Fruit fly (Drosophila melanogaster) whole organism, embryonic: ENCODE data around the gene CG1998.

Source experiments
- BtbVII ChIP-seq: fragments of 200-800 bp; sonication (Bioruptor generic); optimal IDR thresholded peaks from 3 replicates; lab custom pipeline; 2017; ENCODE audit warnings: missing biosample characterization, mild to moderate bottlenecking, missing genetic modification characterization
- CG1024 ChIP-seq: fragments of 200-800 bp; sonication (Bioruptor generic); IDR thresholded peaks from 2 replicates; pipeline ENCODE4 v1.3.6; 2022; ENCODE audit warnings: missing biosample characterization, missing genetic modification characterization
- CG10267 ChIP-seq: fragments of 200-800 bp; sonication (Bioruptor generic); optimal IDR thresholded peaks from 2 replicates; lab custom pipeline; 2018; ENCODE audit warnings: missing biosample characterization, mild to moderate bottlenecking, missing genetic modification characterization, moderate library complexity
- CG10979 ChIP-seq: fragments of 200-800 bp; sonication (Bioruptor generic); optimal IDR thresholded peaks from 2 replicates; lab custom pipeline; 2018; ENCODE audit warnings: missing biosample characterization, mild to moderate bottlenecking, missing genetic modification characterization, moderate library complexity
- CG12659 ChIP-seq: fragments of 200-800 bp; sonication (Bioruptor generic); optimal IDR thresholded peaks from 3 replicates; lab custom pipeline; 2017; ENCODE audit warnings: mild to moderate bottlenecking, missing biosample characterization, missing genetic modification reagents, missing genetic modification characterization
- CG12769 ChIP-seq: fragments of 200-800 bp; sonication (Bioruptor generic); optimal IDR thresholded peaks from 2 replicates; lab custom pipeline; 2019; ENCODE audit warnings: missing biosample characterization, mild to moderate bottlenecking, missing genetic modification characterization, moderate library complexity
- CG14710 ChIP-seq: fragments of 200-800 bp; sonication (Bioruptor generic); optimal IDR thresholded peaks from 3 replicates; lab custom pipeline; 2019; ENCODE audit warnings: missing biosample characterization, mild to moderate bottlenecking, missing genetic modification characterization, moderate library complexity
- CG16863 ChIP-seq: fragments of 200-800 bp; sonication (Bioruptor generic); optimal IDR thresholded peaks from 3 replicates; lab custom pipeline; 2016; ENCODE audit warnings: missing biosample characterization, missing genetic modification characterization
- CG17359 ChIP-seq: fragments of 200-800 bp; sonication (Bioruptor generic); optimal IDR thresholded peaks from 3 replicates; lab custom pipeline; 2018; ENCODE audit warnings: missing biosample characterization, mild to moderate bottlenecking, missing genetic modification characterization, moderate library complexity
- CG17568 ChIP-seq: fragments of 200-800 bp; sonication (Bioruptor generic); optimal IDR thresholded peaks from 2 replicates; lab custom pipeline; 2018; ENCODE audit warnings: missing biosample characterization, mild to moderate bottlenecking, missing genetic modification characterization, moderate library complexity
- CG17829 ChIP-seq: fragments of 200-800 bp; optimal IDR thresholded peaks from 2 replicates; lab custom pipeline; 2019; ENCODE audit warnings: missing biosample characterization, mild to moderate bottlenecking, missing genetic modification characterization, moderate library complexity
- CG30020 ChIP-seq: fragments of 200-800 bp; optimal IDR thresholded peaks from 2 replicates; lab custom pipeline; 2019; ENCODE audit warnings: missing biosample characterization, mild to moderate bottlenecking, missing genetic modification characterization, moderate library complexity
- CG30403 ChIP-seq: fragments of 200-800 bp; sonication (Bioruptor generic); optimal IDR thresholded peaks from 3 replicates; lab custom pipeline; 2016; ENCODE audit warnings: missing biosample characterization, missing genetic modification characterization
- CG3065 ChIP-seq: fragments of 200-800 bp; sonication (Bioruptor generic); optimal IDR thresholded peaks from 2 replicates; lab custom pipeline; 2016; ENCODE audit warnings: missing biosample characterization, missing genetic modification characterization
- CG3281 ChIP-seq: fragments of 200-800 bp; sonication (Bioruptor generic); optimal IDR thresholded peaks from 3 replicates; lab custom pipeline; 2017; ENCODE audit warnings: missing biosample characterization, mild to moderate bottlenecking, missing genetic modification characterization
- CG6791 ChIP-seq: fragments of 200-800 bp; sonication (Bioruptor generic); IDR thresholded peaks from 3 replicates; pipeline ENCODE4 v1.3.6; 2022; ENCODE audit warnings: missing biosample characterization, missing genetic modification characterization; ENCODE audit not compliant: partially characterized antibody
- CG7745 ChIP-seq: fragments of 200-800 bp; sonication (Bioruptor generic); optimal IDR thresholded peaks from 2 replicates; lab custom pipeline; 2018; ENCODE audit warnings: missing biosample characterization, mild to moderate bottlenecking, missing genetic modification characterization, moderate library complexity
- CG7839 ChIP-seq: fragments of 200-800 bp; sonication (Bioruptor generic); optimal IDR thresholded peaks from 3 replicates; lab custom pipeline; 2018; ENCODE audit warnings: missing biosample characterization, mild to moderate bottlenecking, missing genetic modification characterization, moderate library complexity
- CG9727 ChIP-seq: fragments of 200-800 bp; sonication (Bioruptor generic); optimal IDR thresholded peaks from 3 replicates; lab custom pipeline; 2017; ENCODE audit warnings: missing biosample characterization, mild to moderate bottlenecking, missing genetic modification characterization
- Dip3 ChIP-seq: fragments of 200-800 bp; sonication (Bioruptor generic); optimal IDR thresholded peaks from 3 replicates; lab custom pipeline; 2016; ENCODE audit warnings: missing biosample characterization, missing genetic modification characterization
- HLH3B ChIP-seq: fragments of 200-800 bp; sonication (Bioruptor generic); IDR thresholded peaks from 2 replicates; pipeline ENCODE4 v1.3.6; 2022; ENCODE audit warnings: missing biosample characterization, missing genetic modification characterization
- Med ChIP-seq: fragments of 200-800 bp; sonication (Bioruptor generic); peaks from one replicate; lab custom pipeline; 2016; ENCODE audit warnings: missing biosample characterization, missing genetic modification characterization, mild to moderate bottlenecking, inconsistent platforms, moderate library complexity
- Mrtf ChIP-seq: fragments of 200-800 bp; sonication (Bioruptor generic); IDR thresholded peaks from 3 replicates; pipeline ENCODE4 v1.3.6; 2022; ENCODE audit warnings: missing biosample characterization, missing genetic modification characterization
- Nf-YC ChIP-seq: fragments of 200-800 bp; optimal IDR thresholded peaks from 3 replicates; lab custom pipeline; 2019; ENCODE audit warnings: missing biosample characterization, mild to moderate bottlenecking, missing genetic modification characterization, moderate library complexity
- Optix ChIP-seq: fragments of 200-800 bp; sonication (Bioruptor generic); IDR thresholded peaks from 3 replicates; pipeline ENCODE4 v1.3.6; 2022; ENCODE audit warnings: missing biosample characterization, missing genetic modification characterization
- Pdp1 ChIP-seq, 2 experiments: fragments of 200-800 bp; sonication (Bioruptor generic); optimal IDR thresholded peaks; 3 replicates each; lab custom pipeline; 2016; ENCODE audit warnings: missing biosample characterization in 2 of 2, missing genetic modification characterization in 2 of 2, mild to moderate bottlenecking in 1 of 2, moderate library complexity in 1 of 2
- Side ChIP-seq: fragments of 200-800 bp; sonication (Bioruptor generic); optimal IDR thresholded peaks from 2 replicates; lab custom pipeline; 2016; ENCODE audit warnings: missing biosample characterization, missing genetic modification characterization
- Six4 ChIP-seq: fragments of 200-800 bp; sonication (Bioruptor generic); optimal IDR thresholded peaks from 2 replicates; lab custom pipeline; 2016; ENCODE audit warnings: missing biosample characterization, missing genetic modification characterization
- TFAM ChIP-seq: fragments of 200-800 bp; sonication (Bioruptor generic); optimal IDR thresholded peaks from 2 replicates; lab custom pipeline; 2017; ENCODE audit warnings: missing biosample characterization, missing genetic modification characterization, inconsistent platforms
- bbx ChIP-seq: fragments of 200-800 bp; sonication (Bioruptor generic); IDR thresholded peaks from 2 replicates; pipeline ENCODE4 v1.3.6; 2022; ENCODE audit warnings: missing biosample characterization, missing genetic modification characterization; ENCODE audit not compliant: partially characterized antibody
- cad ChIP-seq: fragments of >200 bp; optimal IDR thresholded peaks from 2 replicates; lab custom pipeline; 2017; ENCODE audit warnings: missing biosample characterization, missing genetic modification characterization
- caup ChIP-seq: fragments of 200-800 bp; sonication (Bioruptor generic); optimal IDR thresholded peaks from 3 replicates; lab custom pipeline; 2017; ENCODE audit warnings: missing biosample characterization, mild to moderate bottlenecking, missing genetic modification characterization, moderate library complexity; ENCODE audit not compliant: severe bottlenecking
- exex ChIP-seq: fragments of 200-800 bp; sonication (Bioruptor generic); optimal IDR thresholded peaks from 4 replicates; lab custom pipeline; 2018; ENCODE audit warnings: missing biosample characterization, mild to moderate bottlenecking, missing genetic modification characterization, moderate library complexity
- fd102C ChIP-seq: fragments of 200-800 bp; sonication (Bioruptor generic); optimal IDR thresholded peaks from 2 replicates; lab custom pipeline; 2018; ENCODE audit warnings: missing biosample characterization, mild to moderate bottlenecking, missing genetic modification characterization, moderate library complexity
- gsb ChIP-seq: fragments of 200-800 bp; sonication (Bioruptor generic); IDR thresholded peaks from 2 replicates; pipeline ENCODE4 v1.3.6; 2022; ENCODE audit warnings: missing biosample characterization, missing genetic modification characterization
- hkb ChIP-seq, 2 experiments: fragments of 200-800 bp in 1 of 2; fragments of >200 bp in 1 of 2; sonication (Bioruptor generic) in 1 of 2; IDR thresholded peaks in 1 of 2; optimal IDR thresholded peaks in 1 of 2; 2 replicates each; pipeline versions ENCODE4 v1.3.6 to Lab custom; 2017 to 2022; ENCODE audit warnings: missing biosample characterization in 1 of 2, missing genetic modification characterization in 1 of 2
- jigr1 ChIP-seq: fragments of 200-800 bp; sonication (Bioruptor generic); IDR thresholded peaks from 3 replicates; pipeline ENCODE4 v1.3.6; 2022; ENCODE audit warnings: missing biosample characterization, missing genetic modification characterization
- knrl ChIP-seq: fragments of 200-800 bp; sonication (Bioruptor generic); IDR thresholded peaks from 3 replicates; pipeline ENCODE4 v1.3.6; 2022; ENCODE audit warnings: missing biosample characterization, missing genetic modification characterization; ENCODE audit not compliant: partially characterized antibody
- luna ChIP-seq: fragments of 200-800 bp; sonication (Bioruptor generic); optimal IDR thresholded peaks from 2 replicates; lab custom pipeline; 2016; ENCODE audit warnings: missing biosample characterization, missing genetic modification characterization
- pan ChIP-seq, 4 experiments: fragments of >200 bp in 3 of 4; fragments of 200-800 bp in 1 of 4; sonication (Bioruptor generic) in 1 of 4; optimal IDR thresholded peaks in 3 of 4; IDR thresholded peaks in 1 of 4; 2 replicates each; pipeline versions ENCODE4 v1.3.6 to Lab custom; 2017 to 2022; ENCODE audit warnings: missing biosample characterization in 2 of 4, missing genetic modification characterization in 2 of 4, mixed read lengths in 1 of 4
- phol ChIP-seq: fragments of 200-800 bp; sonication (Bioruptor generic); optimal IDR thresholded peaks from 3 replicates; lab custom pipeline; 2018; ENCODE audit warnings: missing biosample characterization, mild to moderate bottlenecking, missing genetic modification characterization, moderate library complexity
- salm ChIP-seq: fragments of 200-800 bp; sonication (Bioruptor generic); optimal IDR thresholded peaks from 2 replicates; lab custom pipeline; 2018; ENCODE audit warnings: missing biosample characterization, mild to moderate bottlenecking, missing genetic modification characterization
- seq ChIP-seq: fragments of 200-800 bp; sonication (Bioruptor generic); IDR thresholded peaks from 2 replicates; pipeline ENCODE4 v1.3.6; 2022; ENCODE audit warnings: missing biosample characterization, missing genetic modification characterization
- sob ChIP-seq: fragments of 200-800 bp; sonication (Bioruptor generic); IDR thresholded peaks from 2 replicates; pipeline ENCODE4 v1.3.6; 2022; ENCODE audit warnings: missing biosample characterization, missing genetic modification characterization
- trh ChIP-seq: fragments of 200-800 bp; sonication (Bioruptor generic); optimal IDR thresholded peaks from 2 replicates; lab custom pipeline; 2016; ENCODE audit warnings: missing biosample characterization, missing genetic modification characterization
- vnd ChIP-seq: fragments of 200-800 bp; sonication (Bioruptor generic); IDR thresholded peaks from 3 replicates; pipeline ENCODE4 v1.3.6; 2022; ENCODE audit warnings: missing biosample characterization, missing genetic modification characterization; ENCODE audit not compliant: partially characterized antibody
- wor ChIP-seq: fragments of 200-800 bp; sonication (Bioruptor generic); IDR thresholded peaks from 2 replicates; pipeline ENCODE4 v1.3.6; 2022; ENCODE audit warnings: missing biosample characterization, missing genetic modification characterization

Gene CG1998

DNA sequence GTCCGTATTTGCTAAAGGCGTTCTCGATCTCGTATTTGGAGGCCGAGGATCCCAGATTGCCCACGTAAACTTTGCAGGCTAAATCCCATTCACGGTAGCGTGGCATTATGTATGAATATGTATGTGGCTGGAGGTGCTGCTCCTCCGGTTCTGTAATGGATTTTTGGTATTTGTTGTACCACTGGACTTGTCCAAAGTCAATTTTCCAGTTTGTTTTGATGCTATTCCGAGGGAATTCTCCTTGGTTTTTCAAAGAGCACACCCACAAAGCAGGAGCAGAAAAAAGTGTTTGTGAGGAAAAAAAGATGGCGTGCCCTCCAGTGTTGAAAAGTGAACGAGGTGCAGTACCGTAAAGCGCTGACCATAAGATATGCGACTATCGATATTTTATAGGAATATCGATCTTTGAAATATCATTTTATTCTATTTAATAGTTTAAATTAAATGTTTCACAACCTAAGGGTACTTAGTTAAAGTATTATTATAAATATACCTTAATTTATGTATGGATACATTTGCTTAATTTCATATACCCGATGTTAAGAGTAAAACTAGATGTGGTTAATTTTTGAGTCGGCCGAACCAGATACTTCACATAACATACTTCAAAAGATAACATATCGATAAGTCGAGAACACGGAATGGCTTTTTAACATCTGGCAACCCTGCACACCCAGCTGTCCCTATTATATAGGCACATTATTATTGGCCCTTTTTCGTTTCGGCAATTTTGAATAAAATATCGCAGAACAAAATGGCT, 28.1 kb downstream of the CG1998 start, which contains the start of the genes Rbp1-like and Tim9a (continued):
- TF ChIP-seq CG17359 (tag; lab: Kevin White, UChicago), result no peak
- peak; percentile 37 for TF ChIP-seq caup (GFP tag; lab: Kevin White, UChicago)
- TF ChIP-seq exex (tag; lab: Kevin White, UChicago), result peak; percentile 9
- peak; percentile 38 for TF ChIP-seq CG7839 (tag; lab: Kevin White, UChicago)
- no peak for TF ChIP-seq Six4 (GFP tag; lab: Kevin White, UChicago)
- TF ChIP-seq CG30020 (tag; lab: Kevin White, UChicago), result peak; percentile 51
- no peak for TF ChIP-seq CG6791
- peak; percentile 99 for TF ChIP-seq phol (tag; lab: Kevin White, UChicago)
- TF ChIP-seq Mrtf (GFP tag; lab: Robert Waterston, UW), result no peak
- TF ChIP-seq salm (tag; lab: Kevin White, UChicago), result no peak
- TF ChIP-seq cad (GFP tag; lab: Kevin White, UChicago), result no peak
- peak; percentile 79 for TF ChIP-seq Med (GFP tag; lab: Kevin White, UChicago)
- no peak for TF ChIP-seq pan (optimal IDR thresholded peaks at IDR 0.05; lab: Kevin White, UChicago)
- TF ChIP-seq pan (GFP tag; optimal IDR thresholded peaks at IDR 0.05 in 1 of 2, IDR thresholded peaks at IDR 0.05 in 1 of 2), result no peak
- TF ChIP-seq Optix, result no peak
- TF ChIP-seq Pdp1 (GFP tag; optimal IDR thresholded peaks at IDR 0.05; lab: Kevin White, UChicago), result peak in 1 of 2 experiments; percentile 64
- peak; percentile 97 for TF ChIP-seq CG10267 (tag; lab: Kevin White, UChicago)
- TF ChIP-seq knrl (GFP tag; lab: Robert Waterston, UW), result peak; percentile 79
- TF ChIP-seq CG9727 (GFP tag; lab: Kevin White, UChicago), result peak; percentile 30
- TF ChIP-seq fd102C (GFP tag; lab: Kevin White, UChicago), result no peak
- no peak for TF ChIP-seq Dip3 (GFP tag; lab: Kevin White, UChicago)
- no peak for TF ChIP-seq trh (GFP tag; lab: Kevin White, UChicago)
- TF ChIP-seq gsb (GFP tag; lab: Robert Waterston, UW), result no peak
- TF ChIP-seq wor (GFP tag; lab: Robert Waterston, UW), result no peak
- TF ChIP-seq bbx (GFP tag; lab: Robert Waterston, UW), result 0 out of 2 replicates have a peak, but pooled peaks have one; percentile 17
- TF ChIP-seq BtbVII (GFP tag; lab: Kevin White, UChicago), result peak; percentile 5
- no peak for TF ChIP-seq hkb (optimal IDR thresholded peaks at IDR 0.05; lab: Kevin White, UChicago)
- TF ChIP-seq hkb (GFP tag; IDR thresholded peaks at IDR 0.05; lab: Robert Waterston, UW), result no peak
- TF ChIP-seq HLH3B (GFP tag; lab: Robert Waterston, UW), result no peak
- TF ChIP-seq TFAM, result no peak
- peak; percentile 82 for TF ChIP-seq Nf-YC
- peak; percentile 51 for TF ChIP-seq CG17829 (tag; lab: Kevin White, UChicago)
- no peak for TF ChIP-seq CG7745 (tag; lab: Kevin White, UChicago)
- no peak for TF ChIP-seq CG12769 (tag; lab: Kevin White, UChicago)
- TF ChIP-seq Side (GFP tag; lab: Kevin White, UChicago), result no peak
- TF ChIP-seq vnd (GFP tag; lab: Robert Waterston, UW), result peak; percentile 76
- no peak for TF ChIP-seq CG1024 (GFP tag; lab: Robert Waterston, UW)
- no peak for TF ChIP-seq luna (GFP tag; lab: Kevin White, UChicago)
- TF ChIP-seq CG10979, result peak; percentile 15
- peak; percentile 83 for TF ChIP-seq CG14710 (tag; lab: Kevin White, UChicago)
- no peak for TF ChIP-seq CG16863 (GFP tag; lab: Kevin White, UChicago)
- no peak for TF ChIP-seq sob (GFP tag; lab: Robert Waterston, UW)
- peak; percentile 83 for TF ChIP-seq CG12659
- peak; percentile 30 for TF ChIP-seq CG3281 (GFP tag; lab: Kevin White, UChicago)
- no peak for TF ChIP-seq jigr1 (GFP tag; lab: Robert Waterston, UW)
- TF ChIP-seq CG17568 (GFP tag; lab: Kevin White, UChicago), result no peak
- TF ChIP-seq CG30403, result peak; percentile 61
- no peak for TF ChIP-seq CG3065
- no peak for TF ChIP-seq seq (GFP tag; lab: Robert Waterston, UW)
